Worm (Caenorhabditis elegans): ENCODE results near the gene emc-5.

emc-5 gene

ce11 chrII:11538741-11539140, 42.2 kb downstream of the emc-5 start, which contains the start of gene Y62F5A.9:
Gene Y62F5A.9 (minus strand): TSS chrII:11538841.
- TF ChIP-seq lim-7 (GFP tag; IDR thresholded peaks at IDR 0.05) = 0 out of 2 replicates have a peak, but pooled peaks have one; percentile 10
- TF ChIP-seq daf-16 (GFP tag; optimal IDR thresholded peaks at IDR 0.05) = no peak
- peak; percentile 32 for TF ChIP-seq daf-16 (tag; optimal IDR thresholded peaks at IDR 0.05)
- TF ChIP-seq cey-2 (tag; optimal IDR thresholded peaks at IDR 0.05; ENCODE audit: borderline replicate concordance, insufficient read depth) = no peak
- 0 out of 2 replicates have a peak, but pooled peaks have one; percentile 5 for TF ChIP-seq dmd-8 (GFP tag; IDR thresholded peaks at IDR 0.05)

ce11 chrII:11542385-11542784, 45.8 kb downstream of the emc-5 start, which contains the start of gene gtf-2E2:
Gene gtf-2E2 (minus strand): TSS chrII:11542495.
- TF ChIP-seq pqm-1 (tag; optimal IDR thresholded peaks at IDR 0.05) (no peak), ceh-28 (tag; optimal IDR thresholded peaks at IDR 0.05) (peak; percentile 47), nhr-6 (tag; optimal IDR thresholded peaks at IDR 0.05) (peak; percentile 3), dve-1 (tag; optimal IDR thresholded peaks at IDR 0.05; ENCODE audit: insufficient read depth) (no peak), vab-7 (GFP tag; IDR thresholded peaks at IDR 0.05) (no peak), dmd-8 (GFP tag; IDR thresholded peaks at IDR 0.05) (no peak), rbr-2 (tag; optimal IDR thresholded peaks at IDR 0.05) (no peak), nhr-111 (GFP tag; optimal IDR thresholded peaks at IDR 0.05) (no peak), unc-62 (GFP tag; optimal IDR thresholded peaks at IDR 0.05 in 1 of 2) (no peak), unc-62 (tag; optimal IDR thresholded peaks at IDR 0.05) (no peak), hmg-1.1 (GFP tag; IDR thresholded peaks at IDR 0.05) (no peak), hif-1 (tag; optimal IDR thresholded peaks at IDR 0.05) (no peak), zfp-2 (tag; optimal IDR thresholded peaks at IDR 0.05) (no peak), spr-1 (tag; optimal IDR thresholded peaks at IDR 0.05) (no peak), lsy-2 (tag; optimal IDR thresholded peaks at IDR 0.05) (peak in 1 of 2 experiments; percentile 61), snpc-1.2 (GFP tag; IDR thresholded peaks at IDR 0.05) (no peak), tag-97 (GFP tag; IDR thresholded peaks at IDR 0.05) (no peak), nhr-77 (tag; optimal IDR thresholded peaks at IDR 0.05) (no peak), set-16 (GFP tag; IDR thresholded peaks at IDR 0.05) (no peak), attf-4 (tag; optimal IDR thresholded peaks at IDR 0.05) (no peak), ZK546.5 (tag; optimal IDR thresholded peaks at IDR 0.05) (no peak), arid-1 (GFP tag; conservative IDR thresholded peaks at IDR 0.05) (peak; percentile 42; the same call in 1 of the 2 replicates), ceh-62 (tag; optimal IDR thresholded peaks at IDR 0.05) (no peak), nhr-237 (tag; optimal IDR thresholded peaks at IDR 0.05) (no peak), hlh-30 (tag; optimal IDR thresholded peaks at IDR 0.05; ENCODE audit: insufficient read depth) (peak; percentile 6), ceh-82 (tag; optimal IDR thresholded peaks at IDR 0.05) (no peak), jun-1 (tag; optimal IDR thresholded peaks at IDR 0.05) (no peak), mes-2 (tag; optimal IDR thresholded peaks at IDR 0.05; ENCODE audit: poor library complexity, severe bottlenecking) (peak; percentile 82), F49E8.2 (tag; optimal IDR thresholded peaks at IDR 0.05; ENCODE audit: borderline replicate concordance) (no peak), unc-130 (GFP tag; optimal IDR thresholded peaks at IDR 0.05) (no peak), nhr-41 (GFP tag; IDR thresholded peaks at IDR 0.05) (no peak), duxl-1 (tag; optimal IDR thresholded peaks at IDR 0.05; ENCODE audit: poor library complexity) (no peak), Y5F2A.4 (GFP tag; optimal IDR thresholded peaks at IDR 0.05) (no peak), ctbp-1 (GFP tag; IDR thresholded peaks at IDR 0.05) (no peak), mep-1 (tag; optimal IDR thresholded peaks at IDR 0.05) (peak; percentile 20), dmd-9 (GFP tag; IDR thresholded peaks at IDR 0.05) (no peak), mdt-29 (GFP tag; IDR thresholded peaks at IDR 0.05) (no peak), R02D3.7 (tag; optimal IDR thresholded peaks at IDR 0.05) (no peak), zip-2 (tag; optimal IDR thresholded peaks at IDR 0.05) (no peak), egl-43 (GFP tag; IDR thresholded peaks at IDR 0.05) (no peak), zfp-3 (GFP tag; conservative IDR thresholded peaks at IDR 0.05) (no peak), lin-13 (GFP tag; optimal IDR thresholded peaks at IDR 0.05) (peak; percentile 51), Y75B8A.6 (GFP tag; IDR thresholded peaks at IDR 0.05) (no peak), nhr-25 (tag; optimal IDR thresholded peaks at IDR 0.05; ENCODE audit: borderline replicate concordance, insufficient read depth) (no peak), nhr-48 (tag; optimal IDR thresholded peaks at IDR 0.05) (no peak), cey-2 (tag; optimal IDR thresholded peaks at IDR 0.05; ENCODE audit: borderline replicate concordance, insufficient read depth) (no peak)
